Fruit fly (Drosophila melanogaster): ENCODE data around the gene Cpr76Ba.

DNA sequence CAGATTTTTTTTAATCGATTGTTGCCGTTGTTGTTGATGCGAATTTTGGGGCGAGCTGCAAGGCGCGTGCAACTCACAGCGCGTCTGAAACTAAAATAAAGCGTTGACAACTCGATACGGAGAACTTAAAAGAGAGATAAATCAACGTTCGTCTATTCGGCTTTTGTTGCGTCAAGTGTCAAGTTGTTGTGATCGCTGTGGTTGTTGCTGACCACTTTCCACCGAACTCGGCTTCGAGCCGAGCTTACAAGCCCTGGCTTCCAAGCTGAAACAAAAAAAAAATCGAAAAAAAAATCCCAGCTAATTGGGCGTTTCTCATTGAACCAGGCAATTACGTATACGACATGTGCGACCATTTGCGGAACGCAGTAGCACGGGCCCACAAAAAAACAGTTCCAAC, 14.4 kb downstream of the Cpr76Ba start, which contains the start of gene CG9452:
- TF ChIP-seq nerfin-1 (tag; optimal IDR thresholded peaks at IDR 0.05), result no peak
- no peak for TF ChIP-seq bab2 (GFP tag; optimal IDR thresholded peaks at IDR 0.05)
- TF ChIP-seq CG11398 (GFP tag; optimal IDR thresholded peaks at IDR 0.05), result no peak
- TF ChIP-seq CG32767 (GFP tag; IDR thresholded peaks at IDR 0.05), result no peak
- TF ChIP-seq CTCF (GFP tag; optimal IDR thresholded peaks at IDR 0.05), result no peak
- no peak for TF ChIP-seq chm (GFP tag; IDR thresholded peaks at IDR 0.05)
- TF ChIP-seq amos (GFP tag; IDR thresholded peaks at IDR 0.05; ENCODE audit: partially characterized antibody), result no peak
- no peak for TF ChIP-seq yki (optimal IDR thresholded peaks at IDR 0.05)

All from whole organism, embryonic.